Fruit fly (Drosophila melanogaster): ENCODE measurements around the gene Prp6.

Prp6 gene

DNA sequence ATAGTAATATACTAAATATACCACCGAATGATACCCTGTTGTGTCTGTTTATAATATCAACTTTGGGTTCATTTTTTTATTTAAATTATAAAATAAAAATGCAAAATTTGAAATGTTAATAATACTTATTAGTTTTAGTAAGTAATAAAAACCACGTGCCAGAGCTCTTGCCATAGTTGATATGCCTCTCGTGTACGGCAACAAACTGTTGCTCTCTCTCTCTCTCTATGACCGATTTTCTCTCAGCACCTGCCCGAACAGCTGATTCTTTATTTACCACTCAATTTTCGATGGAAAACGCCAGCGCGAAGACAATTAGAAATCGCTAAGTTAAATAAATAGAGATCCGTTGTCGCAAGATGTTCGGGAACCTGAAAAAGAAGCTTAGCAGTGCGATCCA lies 37.7 kb upstream of the Prp6 start, which contains the start of gene Dysb (continued):
- peak; percentile 44 for TF ChIP-seq CG12104 (GFP tag; optimal IDR thresholded peaks at IDR 0.05)
- peak; percentile 83 for TF ChIP-seq CG7372 (GFP tag; IDR thresholded peaks at IDR 0.05)
- TF ChIP-seq Chrac-16 (GFP tag; optimal IDR thresholded peaks at IDR 0.05), result peak; percentile 85
- no peak for TF ChIP-seq pzg (GFP tag; optimal IDR thresholded peaks at IDR 0.05)
- TF ChIP-seq Sry-δ (GFP tag; optimal IDR thresholded peaks at IDR 0.05), result no peak
- peak; percentile 54; the same call in 1 of the 2 replicates for TF ChIP-seq CG17612 (GFP tag; IDR thresholded peaks at IDR 0.05)
- TF ChIP-seq seq (GFP tag; IDR thresholded peaks at IDR 0.05), result peak; percentile 90
- no peak for TF ChIP-seq pan (optimal IDR thresholded peaks at IDR 0.05)
- peak in 1 of 2 experiments; percentile 93 for TF ChIP-seq pan (GFP tag; optimal IDR thresholded peaks at IDR 0.05 in 1 of 2, IDR thresholded peaks at IDR 0.05 in 1 of 2)
- TF ChIP-seq CG6765 (GFP tag; optimal IDR thresholded peaks at IDR 0.05), result peak; percentile 79
- peak; percentile 75 for TF ChIP-seq gsb (GFP tag; IDR thresholded peaks at IDR 0.05)
- TF ChIP-seq Jarid2 (GFP tag; optimal IDR thresholded peaks at IDR 0.05), result peak; percentile 51
- peak; percentile 20 for TF ChIP-seq CG33213 (GFP tag; optimal IDR thresholded peaks at IDR 0.05)
- peak; percentile 63 for TF ChIP-seq sd (tag; optimal IDR thresholded peaks at IDR 0.05)
- TF ChIP-seq Dek (tag; optimal IDR thresholded peaks at IDR 0.05), result peak; percentile 92
- peak; percentile 94 for TF ChIP-seq CG31441 (GFP tag; IDR thresholded peaks at IDR 0.05)
- peak; percentile 91 for TF ChIP-seq CG5953 (GFP tag; IDR thresholded peaks at IDR 0.05)
- peak; percentile 72 for TF ChIP-seq Six4 (GFP tag; optimal IDR thresholded peaks at IDR 0.05)
- no peak for TF ChIP-seq Scr (GFP tag; IDR thresholded peaks at IDR 0.05; ENCODE audit: partially characterized antibody)
- TF ChIP-seq vvl (GFP tag; IDR thresholded peaks at IDR 0.05), result peak; percentile 98
- peak; percentile 79 for TF ChIP-seq odd (GFP tag; optimal IDR thresholded peaks at IDR 0.05)
- peak; percentile 90 for TF ChIP-seq CG14441 (GFP tag; IDR thresholded peaks at IDR 0.05)
- peak; percentile 86 for TF ChIP-seq onecut (GFP tag; IDR thresholded peaks at IDR 0.05)
- peak; percentile 89 for TF ChIP-seq dysf (GFP tag; IDR thresholded peaks at IDR 0.05)
- peak; percentile 70; the same call in 1 of the 3 replicates for TF ChIP-seq z (GFP tag; IDR thresholded peaks at IDR 0.05)
- peak; percentile 16 for TF ChIP-seq CG16863 (GFP tag; optimal IDR thresholded peaks at IDR 0.05)
- TF ChIP-seq Camta (GFP tag; optimal IDR thresholded peaks at IDR 0.05), result peak; percentile 66
- peak; percentile 82 for TF ChIP-seq CG2875 (GFP tag; optimal IDR thresholded peaks at IDR 0.05)
- peak; percentile 53 for TF ChIP-seq Atf-2 (GFP tag; optimal IDR thresholded peaks at IDR 0.05)
- no peak for TF ChIP-seq dan (GFP tag; IDR thresholded peaks at IDR 0.05)
- TF ChIP-seq maf-S (GFP tag; optimal IDR thresholded peaks at IDR 0.05), result peak; percentile 27
- peak; percentile 85 for TF ChIP-seq CG13894 (tag; optimal IDR thresholded peaks at IDR 0.05)
- TF ChIP-seq slp2 (GFP tag; optimal IDR thresholded peaks at IDR 0.05), result peak; percentile 51
- no peak for TF ChIP-seq disco-r (GFP tag; optimal IDR thresholded peaks at IDR 0.05)
- TF ChIP-seq CG7745 (tag; optimal IDR thresholded peaks at IDR 0.05), result peak; percentile 24
- peak; percentile 48 to 92 for TF ChIP-seq bsh (GFP tag; optimal IDR thresholded peaks at IDR 0.05)
- peak; percentile 48 for TF ChIP-seq CG13624 (GFP tag; optimal IDR thresholded peaks at IDR 0.05)
- peak; percentile 32 for TF ChIP-seq wek (GFP tag; optimal IDR thresholded peaks at IDR 0.05)
- no peak for TF ChIP-seq amos (GFP tag; IDR thresholded peaks at IDR 0.05; ENCODE audit: partially characterized antibody)
- peak; percentile 22 for TF ChIP-seq Lhr (GFP tag; optimal IDR thresholded peaks at IDR 0.05)
- TF ChIP-seq CG4424 (GFP tag; optimal IDR thresholded peaks at IDR 0.05), result peak; percentile 79
- TF ChIP-seq D19A (tag; optimal IDR thresholded peaks at IDR 0.05), result peak; percentile 99
- peak; percentile 86 for TF ChIP-seq tin (GFP tag; optimal IDR thresholded peaks at IDR 0.05)
- peak; percentile 93 for TF ChIP-seq CG17829 (tag; optimal IDR thresholded peaks at IDR 0.05)
- peak; percentile 69 for TF ChIP-seq CG12769 (tag; optimal IDR thresholded peaks at IDR 0.05)
- TF ChIP-seq D (optimal IDR thresholded peaks at IDR 0.05), result no peak
- TF ChIP-seq D (GFP tag; optimal IDR thresholded peaks at IDR 0.05), result peak; percentile 80
- no peak; the same call in 1 of the 2 replicates for TF ChIP-seq CG10959 (GFP tag; IDR thresholded peaks at IDR 0.05)
- TF ChIP-seq ERR (GFP tag; optimal IDR thresholded peaks at IDR 0.05), result no peak
- no peak for TF ChIP-seq hth (optimal IDR thresholded peaks at IDR 0.05)
- TF ChIP-seq CG12071 (GFP tag; optimal IDR thresholded peaks at IDR 0.05), result peak; percentile 79
- TF ChIP-seq CG8089 (GFP tag; optimal IDR thresholded peaks at IDR 0.05), result no peak

Data from whole organism, embryonic.